Worm (Caenorhabditis elegans): Measurements from ENCODE around the gene mrp-3.
A peak's percentile ranks its signal among the peaks of the same experiment; 100 is the strongest.

Gene mrp-3

ce11 chrX:15902835-15903234, 36.3 kb downstream of the mrp-3 start:
- no peak for TF ChIP-seq T22C8.4 (GFP tag; IDR thresholded peaks at IDR 0.05)
- no peak for TF ChIP-seq med-1 (GFP tag; optimal IDR thresholded peaks at IDR 0.05; ENCODE audit: insufficient read depth)
- TF ChIP-seq tab-1 (GFP tag; IDR thresholded peaks at IDR 0.05): no peak
- no peak for TF ChIP-seq flt-1 (GFP tag; IDR thresholded peaks at IDR 0.05)
- TF ChIP-seq cog-1 (tag; optimal IDR thresholded peaks at IDR 0.05): no peak
- no peak for TF ChIP-seq klf-2 (GFP tag; conservative IDR thresholded peaks at IDR 0.05)
- TF ChIP-seq ref-1 (GFP tag; conservative IDR thresholded peaks at IDR 0.05): no peak
- no peak for TF ChIP-seq ztf-23 (GFP tag; IDR thresholded peaks at IDR 0.05)
- TF ChIP-seq ztf-29 (GFP tag; IDR thresholded peaks at IDR 0.05): no peak

- TF ChIP-seq T22C8.4 (GFP tag; IDR thresholded peaks at IDR 0.05) (no peak), ztf-23 (GFP tag; IDR thresholded peaks at IDR 0.05) (no peak), tab-1 (GFP tag; IDR thresholded peaks at IDR 0.05) (no peak), ztf-29 (GFP tag; IDR thresholded peaks at IDR 0.05) (no peak), klf-2 (GFP tag; conservative IDR thresholded peaks at IDR 0.05) (no peak), ref-1 (GFP tag; conservative IDR thresholded peaks at IDR 0.05) (no peak), flt-1 (GFP tag; IDR thresholded peaks at IDR 0.05) (no peak), cog-1 (tag; optimal IDR thresholded peaks at IDR 0.05) (no peak), med-1 (GFP tag; optimal IDR thresholded peaks at IDR 0.05; ENCODE audit: insufficient read depth) (no peak)
Measured at ce11 chrX:15901214-15901613, 37.9 kb downstream of the mrp-3 start.

- no peak for TF ChIP-seq ref-1 (GFP tag; conservative IDR thresholded peaks at IDR 0.05)
- TF ChIP-seq T22C8.4 (GFP tag; IDR thresholded peaks at IDR 0.05): no peak
- no peak for TF ChIP-seq cog-1 (tag; optimal IDR thresholded peaks at IDR 0.05)
- no peak for TF ChIP-seq med-1 (GFP tag; optimal IDR thresholded peaks at IDR 0.05; ENCODE audit: insufficient read depth)
- TF ChIP-seq ztf-29 (GFP tag; IDR thresholded peaks at IDR 0.05): no peak
- no peak for TF ChIP-seq klf-2 (GFP tag; conservative IDR thresholded peaks at IDR 0.05)
- no peak for TF ChIP-seq tab-1 (GFP tag; IDR thresholded peaks at IDR 0.05)
- TF ChIP-seq ztf-23 (GFP tag; IDR thresholded peaks at IDR 0.05): no peak
- TF ChIP-seq flt-1 (GFP tag; IDR thresholded peaks at IDR 0.05): no peak
Measured at ce11 chrX:15892525-15892924, 46.6 kb downstream of the mrp-3 start.

- TF ChIP-seq klf-2 (GFP tag; conservative IDR thresholded peaks at IDR 0.05): no peak
- TF ChIP-seq ztf-29 (GFP tag; IDR thresholded peaks at IDR 0.05): no peak
- no peak for TF ChIP-seq med-1 (GFP tag; optimal IDR thresholded peaks at IDR 0.05; ENCODE audit: insufficient read depth)
- no peak for TF ChIP-seq ref-1 (GFP tag; conservative IDR thresholded peaks at IDR 0.05)
- no peak for TF ChIP-seq tab-1 (GFP tag; IDR thresholded peaks at IDR 0.05)
- TF ChIP-seq flt-1 (GFP tag; IDR thresholded peaks at IDR 0.05): no peak
- TF ChIP-seq cog-1 (tag; optimal IDR thresholded peaks at IDR 0.05): no peak
- no peak for TF ChIP-seq T22C8.4 (GFP tag; IDR thresholded peaks at IDR 0.05)
- TF ChIP-seq ztf-23 (GFP tag; IDR thresholded peaks at IDR 0.05): no peak
Measured at ce11 chrX:15887989-15888388, 51.1 kb downstream of the mrp-3 start.

- TF ChIP-seq ref-1 (GFP tag; conservative IDR thresholded peaks at IDR 0.05) (no peak), klf-2 (GFP tag; conservative IDR thresholded peaks at IDR 0.05) (no peak), ztf-29 (GFP tag; IDR thresholded peaks at IDR 0.05) (no peak), tab-1 (GFP tag; IDR thresholded peaks at IDR 0.05) (no peak), T22C8.4 (GFP tag; IDR thresholded peaks at IDR 0.05) (no peak), flt-1 (GFP tag; IDR thresholded peaks at IDR 0.05) (no peak), cog-1 (tag; optimal IDR thresholded peaks at IDR 0.05) (no peak), med-1 (GFP tag; optimal IDR thresholded peaks at IDR 0.05; ENCODE audit: insufficient read depth) (no peak), ztf-23 (GFP tag; IDR thresholded peaks at IDR 0.05) (no peak)
Measured at ce11 chrX:15887495-15887894, 51.6 kb downstream of the mrp-3 start, which contains the start of gene F53H4.3. Gene F53H4.3 (minus strand): TSS chrX:15887595.

- TF ChIP-seq ref-1 (GFP tag; conservative IDR thresholded peaks at IDR 0.05): no peak
- no peak for TF ChIP-seq tab-1 (GFP tag; IDR thresholded peaks at IDR 0.05)
- TF ChIP-seq flt-1 (GFP tag; IDR thresholded peaks at IDR 0.05): no peak
- no peak for TF ChIP-seq med-1 (GFP tag; optimal IDR thresholded peaks at IDR 0.05; ENCODE audit: insufficient read depth)
- no peak for TF ChIP-seq klf-2 (GFP tag; conservative IDR thresholded peaks at IDR 0.05)
- no peak for TF ChIP-seq ztf-23 (GFP tag; IDR thresholded peaks at IDR 0.05)
- TF ChIP-seq ztf-29 (GFP tag; IDR thresholded peaks at IDR 0.05): no peak
- no peak for TF ChIP-seq T22C8.4 (GFP tag; IDR thresholded peaks at IDR 0.05)
- TF ChIP-seq cog-1 (tag; optimal IDR thresholded peaks at IDR 0.05): no peak
Measured at ce11 chrX:15884478-15884877, 54.6 kb downstream of the mrp-3 start.

- 0 out of 2 replicates have a peak, but pooled peaks have one; percentile 10 for TF ChIP-seq tab-1 (GFP tag; IDR thresholded peaks at IDR 0.05)
- no peak for TF ChIP-seq ztf-29 (GFP tag; IDR thresholded peaks at IDR 0.05)
Measured at ce11 chrX:15881027-15881426, 58.1 kb downstream of the mrp-3 start.
